Worm (Caenorhabditis elegans) whole organism, L1 larva: ENCODE data around the gene H06A10.1.

ENCODE experiments used
- C04F5.9 ChIP-seq: sonication (generic microtip); optimal IDR thresholded peaks from 2 replicates; lab custom pipeline; 2016; ENCODE audit warnings: missing genetic modification characterization, missing compliant biosample characterization
- C16A3.4 ChIP-seq: fragments of 150-350 bp; optimal IDR thresholded peaks from 2 replicates; lab custom pipeline; 2014; ENCODE audit warnings: missing biosample characterization, missing genetic modification characterization
- C34B4.2 ChIP-seq: sonication (generic microtip); optimal IDR thresholded peaks from 2 replicates; lab custom pipeline; 2017; ENCODE audit warnings: mild to moderate bottlenecking, missing genetic modification characterization, missing compliant biosample characterization
- F16B12.6 ChIP-seq: fragments of 150-350 bp; optimal IDR thresholded peaks from 2 replicates; lab custom pipeline; 2014; ENCODE audit warnings: missing biosample characterization, missing genetic modification characterization
- Y116A8C.19 ChIP-seq: sonication (generic microtip); optimal IDR thresholded peaks from 2 replicates; lab custom pipeline; 2016; ENCODE audit warnings: missing compliant biosample characterization, missing genetic modification characterization, borderline replicate concordance
- aha-1 ChIP-seq: fragments of 150-350 bp; optimal IDR thresholded peaks from 2 replicates; lab custom pipeline; 2014; ENCODE audit warnings: missing biosample characterization, missing genetic modification characterization
- ama-1 ChIP-seq: fragments of 150-350 bp; optimal IDR thresholded peaks from 2 replicates; lab custom pipeline; 2014
- ceh-8 ChIP-seq: fragments of 200-800 bp; sonication (Bioruptor generic); optimal IDR thresholded peaks from 2 replicates; lab custom pipeline; 2018; ENCODE audit warnings: mild to moderate bottlenecking, missing genetic modification characterization, moderate library complexity, missing compliant biosample characterization
- ceh-88 ChIP-seq: fragments of 200-800 bp; sonication (Bioruptor generic); IDR thresholded peaks from 2 replicates; pipeline ENCODE4 v1.3.6; 2022; ENCODE audit warnings: missing genetic modification characterization, missing compliant biosample characterization
- ceh-90 ChIP-seq: sonication (generic microtip); optimal IDR thresholded peaks from 2 replicates; lab custom pipeline; 2016; ENCODE audit warnings: missing genetic modification characterization, missing compliant biosample characterization
- ces-1 ChIP-seq: fragments of 150-350 bp; optimal IDR thresholded peaks from 2 replicates; lab custom pipeline; 2014; ENCODE audit warnings: missing biosample characterization, missing genetic modification reagents, missing genetic modification characterization
- dsc-1 ChIP-seq: sonication (generic microtip); optimal IDR thresholded peaks from 2 replicates; lab custom pipeline; 2016; ENCODE audit warnings: mild to moderate bottlenecking, missing genetic modification characterization, missing compliant biosample characterization
- efl-3 ChIP-seq: fragments of 200-800 bp; sonication (Bioruptor generic); optimal IDR thresholded peaks from 2 replicates; lab custom pipeline; 2018; ENCODE audit warnings: mild to moderate bottlenecking, missing genetic modification characterization, missing compliant biosample characterization
- egl-13 ChIP-seq: sonication (generic microtip); optimal IDR thresholded peaks from 2 replicates; lab custom pipeline; 2016; ENCODE audit warnings: missing genotype, missing genetic modification reagents, missing genetic modification characterization, missing compliant biosample characterization
- egl-27 ChIP-seq, 2 experiments: fragments of 150-350 bp in 1 of 2; sonication (generic microtip); optimal IDR thresholded peaks; 3 replicates each; lab custom pipeline; 2017 to 2018; ENCODE audit warnings: missing biosample characterization in 2 of 2, missing genetic modification characterization in 2 of 2, missing genetic modification reagents in 2 of 2
- elt-2 ChIP-seq: sonication (generic microtip); optimal IDR thresholded peaks from 2 replicates; lab custom pipeline; 2016; ENCODE audit warnings: missing genetic modification characterization, mild to moderate bottlenecking, inconsistent platforms, missing compliant biosample characterization, missing genetic modification reagents
- ets-5 ChIP-seq: fragments of 200-800 bp; sonication (Bioruptor generic); IDR thresholded peaks from 2 replicates; pipeline ENCODE4 v1.3.6; 2022; ENCODE audit warnings: missing genetic modification characterization, missing compliant biosample characterization
- fkh-10 ChIP-seq: sonication (generic microtip); optimal IDR thresholded peaks from 2 replicates; lab custom pipeline; 2017; ENCODE audit warnings: missing biosample characterization, missing genetic modification reagents, missing genetic modification characterization
- fkh-4 ChIP-seq: sonication (generic microtip); optimal IDR thresholded peaks from 2 replicates; lab custom pipeline; 2016; ENCODE audit warnings: missing compliant biosample characterization, missing genetic modification characterization, borderline replicate concordance
- fkh-8 ChIP-seq: sonication (generic microtip); optimal IDR thresholded peaks from 2 replicates; lab custom pipeline; 2016; ENCODE audit warnings: mild to moderate bottlenecking, missing genetic modification characterization, missing compliant biosample characterization
- grh-1 ChIP-seq: fragments of 200-800 bp; sonication (Bioruptor generic); IDR thresholded peaks from 2 replicates; pipeline ENCODE4 v1.3.6; 2022; ENCODE audit warnings: missing genetic modification reagents, missing genetic modification characterization, missing compliant biosample characterization
- hlh-17 ChIP-seq: fragments of 200-800 bp; sonication (Bioruptor generic); optimal IDR thresholded peaks from 2 replicates; lab custom pipeline; 2018; ENCODE audit warnings: missing genetic modification characterization, mild to moderate bottlenecking, missing compliant biosample characterization, moderate library complexity, borderline replicate concordance
- hlh-4 ChIP-seq: sonication (generic microtip); optimal IDR thresholded peaks from 2 replicates; lab custom pipeline; 2016; ENCODE audit warnings: mild to moderate bottlenecking, missing genetic modification characterization, missing compliant biosample characterization
- hpl-2 ChIP-seq: fragments of 150-350 bp; optimal IDR thresholded peaks from 2 replicates; lab custom pipeline; 2014; ENCODE audit warnings: missing biosample characterization, missing genetic modification reagents, missing genetic modification characterization
- irx-1 ChIP-seq: sonication (generic microtip); optimal IDR thresholded peaks from 2 replicates; lab custom pipeline; 2016; ENCODE audit warnings: missing genetic modification characterization, missing compliant biosample characterization
- jun-1 ChIP-seq: fragments of 150-350 bp; optimal IDR thresholded peaks from 2 replicates; lab custom pipeline; 2014; ENCODE audit warnings: missing biosample characterization, missing genetic modification reagents, missing genetic modification characterization
- lin-14 ChIP-seq: fragments of 200-800 bp; sonication (Bioruptor generic); optimal IDR thresholded peaks from 2 replicates; lab custom pipeline; 2018; ENCODE audit warnings: mild to moderate bottlenecking, missing genetic modification characterization, moderate library complexity, missing compliant biosample characterization
- lin-35 ChIP-seq, 2 experiments: fragments of 150-350 bp; optimal IDR thresholded peaks; 2 replicates each; lab custom pipeline; 2014; ENCODE audit warnings: missing biosample characterization in 2 of 2, missing genetic modification characterization in 2 of 2, missing genetic modification reagents in 2 of 2
- lsy-2 ChIP-seq, 2 experiments: fragments of 150-350 bp; optimal IDR thresholded peaks; 2 replicates each; lab custom pipeline; 2014; ENCODE audit warnings: missing biosample characterization in 2 of 2, missing genetic modification characterization in 2 of 2
- mep-1 ChIP-seq: fragments of 150-350 bp; optimal IDR thresholded peaks from 2 replicates; lab custom pipeline; 2014; ENCODE audit warnings: missing biosample characterization, missing genetic modification characterization
- nhr-11 ChIP-seq: fragments of 150-350 bp; optimal IDR thresholded peaks from 2 replicates; lab custom pipeline; 2014; ENCODE audit warnings: missing biosample characterization, missing genetic modification characterization
- nhr-12 ChIP-seq: sonication (generic microtip); optimal IDR thresholded peaks from 2 replicates; lab custom pipeline; 2017; ENCODE audit warnings: missing biosample characterization, missing genetic modification characterization
- nhr-19 ChIP-seq: fragments of 200-800 bp; sonication (Bioruptor generic); conservative IDR thresholded peaks from 2 replicates; pipeline ENCODE4 v1.3.6; 2022; ENCODE audit warnings: missing genetic modification characterization, missing compliant biosample characterization
- nhr-20 ChIP-seq: sonication (generic microtip); optimal IDR thresholded peaks from 2 replicates; lab custom pipeline; 2016; ENCODE audit warnings: mild to moderate bottlenecking, missing genetic modification characterization, missing compliant biosample characterization
- nhr-237 ChIP-seq: fragments of 150-350 bp; optimal IDR thresholded peaks from 2 replicates; lab custom pipeline; 2014; ENCODE audit warnings: missing biosample characterization, missing genetic modification characterization
- nhr-47 ChIP-seq: sonication (generic microtip); optimal IDR thresholded peaks from 2 replicates; lab custom pipeline; 2016; ENCODE audit warnings: mild to moderate bottlenecking, missing genetic modification characterization, moderate library complexity, missing compliant biosample characterization
- nhr-77 ChIP-seq: fragments of 150-350 bp; optimal IDR thresholded peaks from 2 replicates; lab custom pipeline; 2014; ENCODE audit warnings: missing biosample characterization, missing genetic modification characterization
- nhr-84 ChIP-seq: sonication (generic microtip); optimal IDR thresholded peaks from 2 replicates; lab custom pipeline; 2017; ENCODE audit warnings: missing biosample characterization, missing genetic modification characterization
- nhr-90 ChIP-seq: sonication (generic microtip); optimal IDR thresholded peaks from 2 replicates; lab custom pipeline; 2016; ENCODE audit warnings: mild to moderate bottlenecking, missing genetic modification characterization, missing compliant biosample characterization; ENCODE audit not compliant: poor library complexity
- pag-3 ChIP-seq: sonication (generic microtip); optimal IDR thresholded peaks from 2 replicates; lab custom pipeline; 2017; ENCODE audit warnings: missing genetic modification characterization, mild to moderate bottlenecking, missing compliant biosample characterization, antibody characterized with exemption, borderline replicate concordance; ENCODE audit not compliant: insufficient read depth
- pax-3 ChIP-seq: fragments of 200-800 bp; sonication (Bioruptor generic); optimal IDR thresholded peaks from 2 replicates; lab custom pipeline; 2018; ENCODE audit warnings: mild to moderate bottlenecking, missing genetic modification characterization, moderate library complexity, missing compliant biosample characterization
- pqm-1 ChIP-seq: sonication (generic microtip); optimal IDR thresholded peaks from 3 replicates; lab custom pipeline; 2017; ENCODE audit warnings: missing biosample characterization, missing genetic modification characterization
- rnt-1 ChIP-seq: sonication (generic microtip); optimal IDR thresholded peaks from 2 replicates; lab custom pipeline; 2016; ENCODE audit warnings: mild to moderate bottlenecking, missing genetic modification characterization, moderate library complexity, missing compliant biosample characterization
- snpc-4 ChIP-seq: fragments of 150-350 bp; optimal IDR thresholded peaks from 2 replicates; lab custom pipeline; 2014; ENCODE audit warnings: missing biosample characterization, missing genetic modification characterization
- sptf-1 ChIP-seq: fragments of 150-350 bp; optimal IDR thresholded peaks from 2 replicates; lab custom pipeline; 2014; ENCODE audit warnings: missing biosample characterization, missing genetic modification characterization
- tbx-2 ChIP-seq: sonication (generic microtip); optimal IDR thresholded peaks from 2 replicates; lab custom pipeline; 2016; ENCODE audit warnings: missing genetic modification characterization, missing compliant biosample characterization
- tlp-1 ChIP-seq: fragments of 150-350 bp; optimal IDR thresholded peaks from 2 replicates; lab custom pipeline; 2014; ENCODE audit warnings: missing biosample characterization, missing genetic modification characterization
- unc-130 ChIP-seq: fragments of 150-350 bp; optimal IDR thresholded peaks from 2 replicates; lab custom pipeline; 2017; ENCODE audit warnings: missing biosample characterization, missing genetic modification characterization, inconsistent platforms
- unc-30 ChIP-seq: sonication (generic microtip); optimal IDR thresholded peaks from 2 replicates; lab custom pipeline; 2017; ENCODE audit warnings: missing biosample characterization, missing genetic modification characterization
- unc-62 ChIP-seq: fragments of 150-350 bp; optimal IDR thresholded peaks from 2 replicates; lab custom pipeline; 2014; ENCODE audit warnings: missing biosample characterization, missing genetic modification reagents, missing genetic modification characterization
- xbp-1 ChIP-seq: sonication (generic microtip); optimal IDR thresholded peaks from 2 replicates; lab custom pipeline; 2016; ENCODE audit warnings: missing genetic modification characterization, missing compliant biosample characterization
- zag-1 ChIP-seq: fragments of 150-350 bp; optimal IDR thresholded peaks from 2 replicates; lab custom pipeline; 2014; ENCODE audit warnings: missing biosample characterization, missing genetic modification characterization
- zip-4 ChIP-seq: fragments of 200-800 bp; sonication (Bioruptor generic); optimal IDR thresholded peaks from 2 replicates; lab custom pipeline; 2018; ENCODE audit warnings: mild to moderate bottlenecking, missing genetic modification characterization, moderate library complexity, missing compliant biosample characterization
- ztf-11 ChIP-seq, 2 experiments: sonication (generic microtip); optimal IDR thresholded peaks; 2 replicates each; lab custom pipeline; 2016 to 2017; ENCODE audit warnings: missing genetic modification characterization in 2 of 2, missing biosample characterization in 1 of 2, missing compliant biosample characterization in 1 of 2
- ztf-4 ChIP-seq: fragments of 150-350 bp; optimal IDR thresholded peaks from 2 replicates; lab custom pipeline; 2014; ENCODE audit warnings: missing biosample characterization, missing genetic modification characterization

H06A10.1 gene

ce11 chrX:13539701-13540100 is 32.4 kb downstream of the H06A10.1 start (continued):
- no peak for TF ChIP-seq hlh-4 (tag; lab: Kevin White, UChicago)
- no peak for TF ChIP-seq fkh-8
- TF ChIP-seq lin-35 (GFP tag; optimal IDR thresholded peaks at IDR 0.05; lab: Kevin White, UChicago) = peak in 1 of 2 experiments; percentile 72
- peak; percentile 79 for TF ChIP-seq tbx-2
- no peak for TF ChIP-seq hpl-2 (GFP tag; lab: Kevin White, UChicago)
- no peak for TF ChIP-seq nhr-12 (tag; lab: Kevin White, UChicago)
- no peak for TF ChIP-seq sptf-1
- no peak for TF ChIP-seq pag-3 (tag; lab: Kevin White, UChicago)
- TF ChIP-seq xbp-1 = peak; percentile 39
- TF ChIP-seq ceh-90 (tag; lab: Kevin White, UChicago) = no peak
- peak; percentile 77 for TF ChIP-seq nhr-90
- no peak for TF ChIP-seq aha-1
- TF ChIP-seq ces-1 = no peak
- TF ChIP-seq Y116A8C.19 (tag; lab: Kevin White, UChicago) = no peak
- TF ChIP-seq fkh-4 = no peak
- TF ChIP-seq pax-3 (tag; lab: Kevin White, UChicago) = no peak
- TF ChIP-seq unc-62 (GFP tag; lab: Kevin White, UChicago) = no peak
- TF ChIP-seq ztf-4 (tag; lab: Kevin White, UChicago) = no peak
- no peak for TF ChIP-seq dsc-1 (tag; lab: Kevin White, UChicago)
- TF ChIP-seq nhr-237 (tag; lab: Kevin White, UChicago) = no peak
- no peak for TF ChIP-seq ama-1 (lab: Kevin White, UChicago)
- TF ChIP-seq unc-30 (tag; lab: Kevin White, UChicago) = no peak
- no peak for TF ChIP-seq fkh-10 (GFP tag; lab: Kevin White, UChicago)
- peak; percentile 87 for TF ChIP-seq lin-14 (GFP tag; lab: Kevin White, UChicago)
- TF ChIP-seq rnt-1 (tag; lab: Kevin White, UChicago) = peak; percentile 4
- no peak for TF ChIP-seq tlp-1 (tag; lab: Kevin White, UChicago)
- TF ChIP-seq ceh-8 (GFP tag; lab: Kevin White, UChicago) = no peak
- no peak for TF ChIP-seq egl-13 (tag; lab: Kevin White, UChicago)
- TF ChIP-seq irx-1 (tag; lab: Kevin White, UChicago) = peak; percentile 73
- no peak for TF ChIP-seq F16B12.6 (tag; lab: Kevin White, UChicago)
- TF ChIP-seq pqm-1 (tag; lab: Kevin White, UChicago) = no peak
- TF ChIP-seq grh-1 (GFP tag; lab: Robert Waterston, UW) = peak; percentile 85
- no peak for TF ChIP-seq egl-27 (tag; optimal IDR thresholded peaks at IDR 0.05; lab: Kevin White, UChicago)
- TF ChIP-seq mep-1 (tag; lab: Kevin White, UChicago) = peak; percentile 30
- no peak for TF ChIP-seq C04F5.9
- TF ChIP-seq nhr-47 (tag; lab: Kevin White, UChicago) = peak; percentile 68
- peak; percentile 6 for TF ChIP-seq unc-130 (tag; lab: Kevin White, UChicago)
- 0 out of 2 replicates have a peak, but pooled peaks have one; percentile 28 for TF ChIP-seq ceh-88
- TF ChIP-seq efl-3 (GFP tag; lab: Kevin White, UChicago) = peak; percentile 24
- TF ChIP-seq C34B4.2 (tag; lab: Kevin White, UChicago) = no peak
- TF ChIP-seq snpc-4 = no peak
- TF ChIP-seq nhr-11 = no peak
- TF ChIP-seq zip-4 (GFP tag; lab: Kevin White, UChicago) = no peak
- TF ChIP-seq nhr-84 (tag; lab: Kevin White, UChicago) = no peak
- no peak for TF ChIP-seq zag-1

- no peak for TF ChIP-seq nhr-77 (tag; lab: Kevin White, UChicago)
- no peak for TF ChIP-seq aha-1
- TF ChIP-seq pqm-1 (tag; lab: Kevin White, UChicago) = no peak
- no peak for TF ChIP-seq fkh-4
- no peak for TF ChIP-seq jun-1
- TF ChIP-seq ztf-11 (tag; optimal IDR thresholded peaks at IDR 0.05; lab: Kevin White, UChicago) = no peak
- TF ChIP-seq lsy-2 (tag; optimal IDR thresholded peaks at IDR 0.05; lab: Kevin White, UChicago) = peak in 1 of 2 experiments; percentile 36
- TF ChIP-seq C16A3.4 (tag; lab: Kevin White, UChicago) = peak; percentile 18
- TF ChIP-seq nhr-20 (tag; lab: Kevin White, UChicago) = peak; percentile 70
- TF ChIP-seq nhr-19 (GFP tag; lab: Robert Waterston, UW) = peak; percentile 30
- no peak for TF ChIP-seq elt-2 (tag; lab: Kevin White, UChicago)
- no peak for TF ChIP-seq rnt-1 (tag; lab: Kevin White, UChicago)
- TF ChIP-seq C34B4.2 (tag; lab: Kevin White, UChicago) = no peak
- TF ChIP-seq hlh-17 (GFP tag; lab: Kevin White, UChicago) = no peak
- no peak for TF ChIP-seq irx-1 (tag; lab: Kevin White, UChicago)
- TF ChIP-seq ets-5 (GFP tag; lab: Robert Waterston, UW) = no peak
Observed at ce11 chrX:13541335-13541734, 34.0 kb downstream of the H06A10.1 start.
